Worm (Caenorhabditis elegans) whole organism, L1 larva: ENCODE data around the gene Y94H6A.2.

Source experiments
- alr-1 ChIP-seq: fragments of 200-800 bp; sonication (Bioruptor generic); optimal IDR thresholded peaks from 2 replicates; lab custom pipeline; 2018; ENCODE audit warnings: borderline replicate concordance, mild to moderate bottlenecking, missing genetic modification characterization, missing compliant biosample characterization
- egl-27 ChIP-seq, 2 experiments: fragments of 150-350 bp in 1 of 2; sonication (generic microtip); optimal IDR thresholded peaks; 3 replicates each; lab custom pipeline; 2017 to 2018; ENCODE audit warnings: missing biosample characterization in 2 of 2, missing genetic modification characterization in 2 of 2, missing genetic modification reagents in 2 of 2
- elt-3 ChIP-seq, 6 experiments: fragments of 150-350 bp in 1 of 6; sonication (generic microtip); optimal IDR thresholded peaks; 2 replicates each; lab custom pipeline; 2017 to 2018; ENCODE audit warnings: missing biosample characterization in 6 of 6, missing genetic modification characterization in 6 of 6, inconsistent platforms in 1 of 6
- irx-1 ChIP-seq: sonication (generic microtip); optimal IDR thresholded peaks from 2 replicates; lab custom pipeline; 2016; ENCODE audit warnings: missing genetic modification characterization, missing compliant biosample characterization
- mdl-1 ChIP-seq, 2 experiments: fragments of 150-350 bp; optimal IDR thresholded peaks; 2 replicates each; lab custom pipeline; 2014 to 2017; ENCODE audit warnings: missing biosample characterization in 2 of 2, missing genetic modification characterization in 2 of 2, inconsistent platforms in 1 of 2
- nhr-11 ChIP-seq: fragments of 150-350 bp; optimal IDR thresholded peaks from 2 replicates; lab custom pipeline; 2014; ENCODE audit warnings: missing biosample characterization, missing genetic modification characterization
- nhr-19 ChIP-seq: fragments of 200-800 bp; sonication (Bioruptor generic); conservative IDR thresholded peaks from 2 replicates; pipeline ENCODE4 v1.3.6; 2022; ENCODE audit warnings: missing genetic modification characterization, missing compliant biosample characterization
- nhr-20 ChIP-seq: sonication (generic microtip); optimal IDR thresholded peaks from 2 replicates; lab custom pipeline; 2016; ENCODE audit warnings: mild to moderate bottlenecking, missing genetic modification characterization, missing compliant biosample characterization
- nhr-76 ChIP-seq: sonication (generic microtip); optimal IDR thresholded peaks from 2 replicates; lab custom pipeline; 2017; ENCODE audit warnings: missing biosample characterization, missing genetic modification characterization
- pqm-1 ChIP-seq: sonication (generic microtip); optimal IDR thresholded peaks from 3 replicates; lab custom pipeline; 2017; ENCODE audit warnings: missing biosample characterization, missing genetic modification characterization

ce11 chrIV:2753541-2753940, 23.4 kb downstream of the Y94H6A.2 start:
- no peak for TF ChIP-seq alr-1
- TF ChIP-seq nhr-11 (tag; lab: Kevin White, UChicago): no peak
- no peak for TF ChIP-seq elt-3 (tag; optimal IDR thresholded peaks at IDR 0.05; lab: Kevin White, UChicago)
- TF ChIP-seq pqm-1 (tag; lab: Kevin White, UChicago): no peak
- no peak for TF ChIP-seq irx-1 (tag; lab: Kevin White, UChicago)
- TF ChIP-seq nhr-76 (tag; lab: Kevin White, UChicago): no peak
- no peak for TF ChIP-seq mdl-1 (tag; optimal IDR thresholded peaks at IDR 0.05; lab: Kevin White, UChicago)
- TF ChIP-seq nhr-20: no peak
- no peak for TF ChIP-seq nhr-19
- no peak for TF ChIP-seq egl-27 (tag; optimal IDR thresholded peaks at IDR 0.05; lab: Kevin White, UChicago)
